Fruit fly (Drosophila melanogaster) whole organism, embryonic: ENCODE data around the gene CG17124.

Experiments used
- Ada2b ChIP-seq: fragments of 200-800 bp; sonication (Bioruptor generic); IDR thresholded peaks from 2 replicates; pipeline ENCODE4 v1.3.6; 2022; ENCODE audit warnings: missing biosample characterization, missing genetic modification characterization
- Antp ChIP-seq: fragments of 200-800 bp; sonication (Bioruptor generic); optimal IDR thresholded peaks from 3 replicates; lab custom pipeline; 2016; ENCODE audit warnings: missing biosample characterization, missing genetic modification characterization
- Atf-2 ChIP-seq: fragments of 200-800 bp; sonication (Bioruptor generic); optimal IDR thresholded peaks from 2 replicates; lab custom pipeline; 2016; ENCODE audit warnings: missing biosample characterization, missing genetic modification characterization
- CG10321 ChIP-seq: fragments of 200-800 bp; sonication (Bioruptor generic); IDR thresholded peaks from 2 replicates; pipeline ENCODE4 v1.3.6; 2022; ENCODE audit warnings: missing biosample characterization, missing genetic modification characterization
- CG10462 ChIP-seq: fragments of 200-800 bp; sonication (Bioruptor generic); optimal IDR thresholded peaks from 2 replicates; lab custom pipeline; 2016; ENCODE audit warnings: missing biosample characterization, missing genetic modification characterization
- CG11456 ChIP-seq: fragments of 200-800 bp; sonication (Bioruptor generic); IDR thresholded peaks from 3 replicates; pipeline ENCODE4 v1.3.6; 2022; ENCODE audit warnings: missing biosample characterization, missing genetic modification characterization
- CG12104 ChIP-seq: fragments of 200-800 bp; sonication (Bioruptor generic); optimal IDR thresholded peaks from 3 replicates; lab custom pipeline; 2016; ENCODE audit warnings: missing biosample characterization, missing genetic modification characterization
- CG13287 ChIP-seq: fragments of 200-800 bp; sonication (Bioruptor generic); IDR thresholded peaks from 2 replicates; pipeline ENCODE4 v1.3.6; 2022; ENCODE audit warnings: missing biosample characterization, missing genetic modification characterization; ENCODE audit not compliant: partially characterized antibody
- CG15011 ChIP-seq: fragments of 200-800 bp; sonication (Bioruptor generic); optimal IDR thresholded peaks from 3 replicates; lab custom pipeline; 2018; ENCODE audit warnings: missing biosample characterization, mild to moderate bottlenecking, missing genetic modification characterization
- CG17328 ChIP-seq: fragments of 200-800 bp; sonication (Bioruptor generic); IDR thresholded peaks from 2 replicates; pipeline ENCODE4 v1.3.6; 2022; ENCODE audit warnings: missing biosample characterization, missing genetic modification characterization
- CG18599 ChIP-seq: fragments of 200-800 bp; sonication (Bioruptor generic); optimal IDR thresholded peaks from 3 replicates; lab custom pipeline; 2017; ENCODE audit warnings: missing biosample characterization, missing genetic modification characterization, mild to moderate bottlenecking, moderate library complexity, missing genetic modification reagents
- CG2889 ChIP-seq: fragments of 200-800 bp; sonication (Bioruptor generic); IDR thresholded peaks from 3 replicates; pipeline ENCODE4 v1.3.6; 2022; ENCODE audit warnings: missing biosample characterization, missing genetic modification characterization
- CG31441 ChIP-seq: fragments of 200-800 bp; sonication (Bioruptor generic); IDR thresholded peaks from 2 replicates; pipeline ENCODE4 v1.3.6; 2022; ENCODE audit warnings: missing biosample characterization, missing genetic modification characterization
- CG3407 ChIP-seq: fragments of 200-800 bp; sonication (Bioruptor generic); optimal IDR thresholded peaks from 2 replicates; lab custom pipeline; 2018; ENCODE audit warnings: missing biosample characterization, mild to moderate bottlenecking, missing genetic modification characterization
- CG4617 ChIP-seq: fragments of 200-800 bp; sonication (Bioruptor generic); optimal IDR thresholded peaks from 3 replicates; lab custom pipeline; 2016; ENCODE audit warnings: missing biosample characterization, missing genetic modification characterization, borderline replicate concordance
- CG6254 ChIP-seq: fragments of 200-800 bp; sonication (Bioruptor generic); optimal IDR thresholded peaks from 3 replicates; lab custom pipeline; 2017; ENCODE audit warnings: mild to moderate bottlenecking, missing biosample characterization, missing genetic modification reagents, missing genetic modification characterization
- CG6683 ChIP-seq: fragments of 200-800 bp; sonication (Bioruptor generic); optimal IDR thresholded peaks from 2 replicates; lab custom pipeline; 2017; ENCODE audit warnings: missing biosample characterization, mild to moderate bottlenecking, missing genetic modification characterization, missing genetic modification reagents
- CG6813 ChIP-seq: fragments of 200-800 bp; sonication (Bioruptor generic); optimal IDR thresholded peaks from 2 replicates; lab custom pipeline; 2017; ENCODE audit warnings: missing biosample characterization, missing genetic modification characterization, mild to moderate bottlenecking, moderate library complexity, missing genetic modification reagents
- CG7357 ChIP-seq: fragments of 200-800 bp; sonication (Bioruptor generic); IDR thresholded peaks from 3 replicates; pipeline ENCODE4 v1.3.6; 2022; ENCODE audit warnings: missing biosample characterization, missing genetic modification characterization
- CG8765 ChIP-seq: fragments of 200-800 bp; sonication (Bioruptor generic); IDR thresholded peaks from 2 replicates; pipeline ENCODE4 v1.3.6; 2022; ENCODE audit warnings: missing biosample characterization, missing genetic modification characterization
- CG8924 ChIP-seq: fragments of 200-800 bp; optimal IDR thresholded peaks from 3 replicates; lab custom pipeline; 2019; ENCODE audit warnings: missing biosample characterization, mild to moderate bottlenecking, missing genetic modification characterization, moderate library complexity
- CG9876 ChIP-seq: fragments of 200-800 bp; sonication (Bioruptor generic); optimal IDR thresholded peaks from 2 replicates; lab custom pipeline; 2016; ENCODE audit warnings: missing biosample characterization, missing genetic modification characterization
- Chrac-16 ChIP-seq: fragments of 200-800 bp; sonication (Bioruptor generic); optimal IDR thresholded peaks from 3 replicates; lab custom pipeline; 2016; ENCODE audit warnings: missing biosample characterization, missing genetic modification characterization
- Dek ChIP-seq: fragments of 200-800 bp; sonication (Bioruptor generic); optimal IDR thresholded peaks from 3 replicates; lab custom pipeline; 2019; ENCODE audit warnings: missing biosample characterization, mild to moderate bottlenecking, missing genetic modification characterization, moderate library complexity
- Dip2 ChIP-seq: fragments of 200-800 bp; sonication (Bioruptor generic); IDR thresholded peaks from 2 replicates; pipeline ENCODE4 v1.3.6; 2022; ENCODE audit warnings: missing biosample characterization, missing genetic modification characterization
- GATAe ChIP-seq: fragments of 200-800 bp; sonication (Bioruptor generic); conservative IDR thresholded peaks from 2 replicates; pipeline ENCODE4 v1.3.6; 2022; ENCODE audit warnings: missing biosample characterization, missing genetic modification characterization
- HmgD ChIP-seq: fragments of 200-800 bp; sonication (Bioruptor generic); optimal IDR thresholded peaks from 3 replicates; lab custom pipeline; 2016; ENCODE audit warnings: missing biosample characterization, missing genetic modification characterization
- Hr51 ChIP-seq, 2 experiments: fragments of 200-800 bp; sonication (Bioruptor generic); optimal IDR thresholded peaks; 2 replicates in 1 of 2; 3 replicates in 1 of 2; lab custom pipeline; 2016 to 2018; ENCODE audit warnings: missing biosample characterization in 2 of 2, missing genetic modification characterization in 2 of 2, mild to moderate bottlenecking in 1 of 2, moderate library complexity in 1 of 2
- Lim3 ChIP-seq: fragments of 200-800 bp; sonication (Bioruptor generic); IDR thresholded peaks from 2 replicates; pipeline ENCODE4 v1.3.6; 2022; ENCODE audit warnings: missing biosample characterization, missing genetic modification characterization
- Mes4 ChIP-seq: fragments of 200-800 bp; sonication (Bioruptor generic); optimal IDR thresholded peaks from 2 replicates; lab custom pipeline; 2016; ENCODE audit warnings: missing biosample characterization, missing genetic modification characterization
- NC2α ChIP-seq: fragments of 200-800 bp; sonication (Bioruptor generic); optimal IDR thresholded peaks from 2 replicates; lab custom pipeline; 2016; ENCODE audit warnings: missing biosample characterization, missing genetic modification characterization
- Opbp ChIP-seq: fragments of 200-800 bp; sonication (Bioruptor generic); IDR thresholded peaks from 3 replicates; pipeline ENCODE4 v1.3.6; 2022; ENCODE audit warnings: missing biosample characterization, missing genetic modification characterization; ENCODE audit not compliant: partially characterized antibody
- Xbp1 ChIP-seq: fragments of 200-800 bp; sonication (Bioruptor generic); optimal IDR thresholded peaks from 3 replicates; lab custom pipeline; 2016; ENCODE audit warnings: missing biosample characterization, mild to moderate bottlenecking, missing genetic modification characterization
- bcd ChIP-seq: fragments of 200-800 bp; sonication (Bioruptor generic); optimal IDR thresholded peaks from 2 replicates; lab custom pipeline; 2017; ENCODE audit warnings: missing biosample characterization, mild to moderate bottlenecking, missing genetic modification characterization
- crc ChIP-seq: fragments of 200-800 bp; sonication (Bioruptor generic); optimal IDR thresholded peaks from 2 replicates; lab custom pipeline; 2016; ENCODE audit warnings: missing biosample characterization, missing genetic modification characterization
- dpn ChIP-seq, 2 experiments: fragments of 200-800 bp; sonication (Bioruptor generic); optimal IDR thresholded peaks; 3 replicates each; lab custom pipeline; 2016; ENCODE audit warnings: missing biosample characterization in 2 of 2, missing genetic modification characterization in 2 of 2
- klu ChIP-seq: fragments of 200-800 bp; sonication (Bioruptor generic); IDR thresholded peaks from 2 replicates; pipeline ENCODE4 v1.3.6; 2022; ENCODE audit warnings: missing biosample characterization, missing genetic modification characterization
- lov ChIP-seq, 2 experiments: fragments of 200-800 bp in 1 of 2; fragments of >200 bp in 1 of 2; sonication (Bioruptor generic) in 1 of 2; IDR thresholded peaks in 1 of 2; optimal IDR thresholded peaks in 1 of 2; 2 replicates in 1 of 2; 3 replicates in 1 of 2; pipeline versions ENCODE4 v1.3.6 to Lab custom; 2017 to 2022; ENCODE audit warnings: missing biosample characterization in 1 of 2, missing genetic modification characterization in 1 of 2
- nmo ChIP-seq: fragments of 200-800 bp; sonication (Bioruptor generic); optimal IDR thresholded peaks from 2 replicates; lab custom pipeline; 2018; ENCODE audit warnings: missing biosample characterization, mild to moderate bottlenecking, missing genetic modification characterization, moderate library complexity
- otp ChIP-seq: fragments of 200-800 bp; sonication (Bioruptor generic); IDR thresholded peaks from 3 replicates; pipeline ENCODE4, ENCODE4 v1.3.6; 2022; ENCODE audit warnings: missing biosample characterization, missing genetic modification characterization
- pb ChIP-seq: fragments of 200-800 bp; sonication (Bioruptor generic); optimal IDR thresholded peaks from 3 replicates; lab custom pipeline; 2016; ENCODE audit warnings: missing biosample characterization, missing genetic modification characterization
- prd ChIP-seq, 3 experiments: fragments of >200 bp in 2 of 3; fragments of 200-800 bp in 1 of 3; sonication (Bioruptor generic) in 1 of 3; optimal IDR thresholded peaks in 2 of 3; IDR thresholded peaks in 1 of 3; 2 replicates in 2 of 3; 3 replicates in 1 of 3; pipeline versions ENCODE4 v1.3.6 to Lab custom; 2017 to 2022; ENCODE audit warnings: missing biosample characterization in 1 of 3, missing genetic modification characterization in 1 of 3
- pum ChIP-seq: fragments of 200-800 bp; sonication (Bioruptor generic); optimal IDR thresholded peaks from 2 replicates; lab custom pipeline; 2016; ENCODE audit warnings: missing biosample characterization, missing genetic modification characterization
- salm ChIP-seq: fragments of 200-800 bp; sonication (Bioruptor generic); optimal IDR thresholded peaks from 2 replicates; lab custom pipeline; 2018; ENCODE audit warnings: missing biosample characterization, mild to moderate bottlenecking, missing genetic modification characterization
- schlank ChIP-seq: fragments of 200-800 bp; sonication (Bioruptor generic); optimal IDR thresholded peaks from 2 replicates; lab custom pipeline; 2018; ENCODE audit warnings: missing biosample characterization, mild to moderate bottlenecking, missing genetic modification characterization
- sim ChIP-seq: fragments of 200-800 bp; sonication (Bioruptor generic); IDR thresholded peaks from 2 replicates; pipeline ENCODE4 v1.3.6; 2022; ENCODE audit warnings: missing biosample characterization, missing genetic modification characterization
- tna ChIP-seq: fragments of 200-800 bp; sonication (Bioruptor generic); IDR thresholded peaks from 2 replicates; pipeline ENCODE4 v1.3.6; 2022; ENCODE audit warnings: missing biosample characterization, missing genetic modification characterization; ENCODE audit not compliant: partially characterized antibody
- trem ChIP-seq: fragments of 200-800 bp; optimal IDR thresholded peaks from 3 replicates; lab custom pipeline; 2019; ENCODE audit warnings: missing biosample characterization, mild to moderate bottlenecking, missing genetic modification characterization, moderate library complexity
- usp ChIP-seq: fragments of >200 bp; optimal IDR thresholded peaks from 2 replicates; lab custom pipeline; 2017; ENCODE audit warnings: missing biosample characterization, missing genetic modification characterization
- zfh1 ChIP-seq: fragments of 200-800 bp; sonication (Bioruptor generic); IDR thresholded peaks from 3 replicates; pipeline ENCODE4 v1.3.6; 2022; ENCODE audit warnings: missing biosample characterization, missing genetic modification characterization

The CG17124 gene

DNA sequence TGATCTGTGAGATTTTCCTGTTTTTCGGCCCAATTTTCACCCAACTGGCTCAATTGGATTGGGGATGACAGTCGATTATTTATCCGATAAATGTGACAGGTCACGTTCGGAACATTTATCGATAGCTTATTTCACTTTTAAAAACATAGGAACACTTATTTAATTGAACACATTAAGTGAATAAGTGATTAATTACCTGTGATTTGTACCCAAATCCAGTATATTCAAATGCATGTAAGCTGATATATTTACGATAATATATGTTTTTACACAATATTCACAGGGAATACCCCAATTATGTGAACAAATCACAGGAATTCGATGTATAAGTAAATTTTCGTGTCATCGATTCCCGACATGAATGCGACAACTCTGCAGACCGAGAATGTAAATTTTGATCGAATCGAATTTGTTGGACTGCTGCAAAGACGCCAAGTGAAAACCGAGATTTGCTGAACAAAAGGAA, 23.7 kb downstream of the CG17124 start, which contains the start of the genes EMC3 and Dpy-30L1 (continued):
- no peak for TF ChIP-seq CG6254 (GFP tag; lab: Kevin White, UChicago)
- TF ChIP-seq pb (GFP tag; lab: Kevin White, UChicago) = no peak
- TF ChIP-seq tna (GFP tag; lab: Robert Waterston, UW) = peak; percentile 70
- TF ChIP-seq CG10462 = no peak
- no peak for TF ChIP-seq Mes4
- no peak for TF ChIP-seq otp
- TF ChIP-seq Dek (tag; lab: Kevin White, UChicago) = peak; percentile 16
- no peak for TF ChIP-seq CG2889 (GFP tag; lab: Robert Waterston, UW)
- peak; percentile 72 for TF ChIP-seq trem (tag; lab: Kevin White, UChicago)
- TF ChIP-seq Ada2b (GFP tag; lab: Robert Waterston, UW) = no peak
- TF ChIP-seq NC2α (GFP tag; lab: Kevin White, UChicago) = no peak
- TF ChIP-seq CG6683 (GFP tag; lab: Kevin White, UChicago) = no peak
- TF ChIP-seq lov (optimal IDR thresholded peaks at IDR 0.05; lab: Kevin White, UChicago) = no peak
- no peak for TF ChIP-seq lov (GFP tag; IDR thresholded peaks at IDR 0.05; lab: Robert Waterston, UW)
- TF ChIP-seq Lim3 = no peak
- no peak for TF ChIP-seq HmgD (GFP tag; lab: Kevin White, UChicago)
- TF ChIP-seq GATAe (GFP tag; lab: Robert Waterston, UW) = no peak
- TF ChIP-seq CG8924 (tag; lab: Kevin White, UChicago) = no peak
- TF ChIP-seq CG4617 (GFP tag; lab: Kevin White, UChicago) = peak; percentile 64
- TF ChIP-seq zfh1 = 0 out of 3 replicates have a peak, but pooled peaks have one; percentile 49
- no peak for TF ChIP-seq CG3407
- TF ChIP-seq nmo (GFP tag; lab: Kevin White, UChicago) = peak; percentile 74
- peak; percentile 57 for TF ChIP-seq Antp (GFP tag; lab: Kevin White, UChicago)
- no peak for TF ChIP-seq prd (optimal IDR thresholded peaks at IDR 0.05; lab: Kevin White, UChicago)
- TF ChIP-seq prd (GFP tag; IDR thresholded peaks at IDR 0.05; lab: Robert Waterston, UW) = peak; percentile 62
- no peak for TF ChIP-seq salm (tag; lab: Kevin White, UChicago)
- TF ChIP-seq CG6813 = no peak
- TF ChIP-seq Dip2 (GFP tag; lab: Robert Waterston, UW) = no peak
- TF ChIP-seq CG10321 (GFP tag; lab: Robert Waterston, UW) = no peak
- peak; percentile 72; the same call in 2 of the 3 replicates for TF ChIP-seq Opbp
- no peak for TF ChIP-seq schlank (tag; lab: Kevin White, UChicago)
- TF ChIP-seq Hr51 (GFP tag; optimal IDR thresholded peaks at IDR 0.05; lab: Kevin White, UChicago) = peak in 1 of 2 experiments; percentile 30
- no peak for TF ChIP-seq usp (GFP tag; lab: Kevin White, UChicago)
- TF ChIP-seq CG15011 (GFP tag; lab: Kevin White, UChicago) = no peak
- TF ChIP-seq dpn (GFP tag; optimal IDR thresholded peaks at IDR 0.05; lab: Kevin White, UChicago) = peak; percentile 50 to 63
- no peak for TF ChIP-seq CG7357 (GFP tag; lab: Robert Waterston, UW)
- TF ChIP-seq CG12104 (GFP tag; lab: Kevin White, UChicago) = no peak
- no peak for TF ChIP-seq CG18599 (GFP tag; lab: Kevin White, UChicago)
- peak; percentile 67 for TF ChIP-seq Xbp1 (GFP tag; lab: Kevin White, UChicago)
- no peak for TF ChIP-seq sim (GFP tag; lab: Robert Waterston, UW)
- TF ChIP-seq bcd (GFP tag; lab: Kevin White, UChicago) = no peak
- TF ChIP-seq CG8765 = no peak
- no peak for TF ChIP-seq CG17328 (GFP tag; lab: Robert Waterston, UW)
- TF ChIP-seq CG31441 (GFP tag; lab: Robert Waterston, UW) = no peak; the same call in none of the 2 replicates
- no peak for TF ChIP-seq crc (GFP tag; lab: Kevin White, UChicago)
- peak; percentile 92 for TF ChIP-seq CG13287 (GFP tag; lab: Robert Waterston, UW)
- peak; percentile 67 for TF ChIP-seq Chrac-16 (GFP tag; lab: Kevin White, UChicago)
- TF ChIP-seq CG9876 (GFP tag; lab: Kevin White, UChicago) = peak; percentile 1
- no peak for TF ChIP-seq CG11456 (GFP tag; lab: Robert Waterston, UW)
- peak; percentile 12; the same call in 1 of the 2 replicates for TF ChIP-seq klu (GFP tag; lab: Robert Waterston, UW)
- TF ChIP-seq pum (GFP tag; lab: Kevin White, UChicago) = peak; percentile 30
- TF ChIP-seq Atf-2 (GFP tag; lab: Kevin White, UChicago) = peak; percentile 24
